Fruit fly (Drosophila melanogaster) whole organism, embryonic: ENCODE results near the gene Kah.

Source experiments
- Bdp1 ChIP-seq: fragments of 200-800 bp; sonication (Bioruptor generic); optimal IDR thresholded peaks from 3 replicates; lab custom pipeline; 2016; ENCODE audit warnings: missing biosample characterization, missing genetic modification characterization
- Blimp-1 ChIP-seq: fragments of 200-800 bp; sonication (Bioruptor generic); optimal IDR thresholded peaks from 3 replicates; lab custom pipeline; 2018; ENCODE audit warnings: missing biosample characterization, missing genetic modification characterization, mild to moderate bottlenecking, moderate library complexity, missing genetic modification reagents
- CG11456 ChIP-seq: fragments of 200-800 bp; sonication (Bioruptor generic); IDR thresholded peaks from 3 replicates; pipeline ENCODE4 v1.3.6; 2022; ENCODE audit warnings: missing biosample characterization, missing genetic modification characterization
- CG11504 ChIP-seq: fragments of 200-800 bp; sonication (Bioruptor generic); optimal IDR thresholded peaks from 3 replicates; lab custom pipeline; 2019; ENCODE audit warnings: missing biosample characterization, mild to moderate bottlenecking, missing genetic modification characterization, moderate library complexity
- CG12659 ChIP-seq: fragments of 200-800 bp; sonication (Bioruptor generic); optimal IDR thresholded peaks from 3 replicates; lab custom pipeline; 2017; ENCODE audit warnings: mild to moderate bottlenecking, missing biosample characterization, missing genetic modification reagents, missing genetic modification characterization
- CG12769 ChIP-seq: fragments of 200-800 bp; sonication (Bioruptor generic); optimal IDR thresholded peaks from 2 replicates; lab custom pipeline; 2019; ENCODE audit warnings: missing biosample characterization, mild to moderate bottlenecking, missing genetic modification characterization, moderate library complexity
- CG17912 ChIP-seq: fragments of 200-800 bp; sonication (Bioruptor generic); optimal IDR thresholded peaks from 2 replicates; lab custom pipeline; 2018; ENCODE audit warnings: missing biosample characterization, mild to moderate bottlenecking, missing genetic modification characterization
- CG1832 ChIP-seq: fragments of 200-800 bp; sonication (Bioruptor generic); optimal IDR thresholded peaks from 2 replicates; lab custom pipeline; 2017; ENCODE audit warnings: missing biosample characterization, mild to moderate bottlenecking, missing genetic modification characterization, inconsistent platforms
- CG33213 ChIP-seq: fragments of 200-800 bp; sonication (Bioruptor generic); optimal IDR thresholded peaks from 3 replicates; lab custom pipeline; 2016; ENCODE audit warnings: missing biosample characterization, missing genetic modification characterization
- CG4360 ChIP-seq: fragments of 200-800 bp; sonication (Bioruptor generic); IDR thresholded peaks from 2 replicates; pipeline ENCODE4 v1.3.6; 2022; ENCODE audit warnings: missing biosample characterization, missing genetic modification characterization
- CG6272 ChIP-seq: fragments of 200-800 bp; sonication (Bioruptor generic); IDR thresholded peaks from 2 replicates; pipeline ENCODE4 v1.3.6; 2022; ENCODE audit warnings: missing biosample characterization, missing genetic modification characterization
- CG6854 ChIP-seq: fragments of 200-800 bp; sonication (Bioruptor generic); optimal IDR thresholded peaks from 3 replicates; lab custom pipeline; 2017; ENCODE audit warnings: missing biosample characterization, mild to moderate bottlenecking, missing genetic modification characterization
- CG8388 ChIP-seq: fragments of 200-800 bp; sonication (Bioruptor generic); optimal IDR thresholded peaks from 2 replicates; lab custom pipeline; 2019; ENCODE audit warnings: missing biosample characterization, mild to moderate bottlenecking, missing genetic modification characterization, moderate library complexity
- CG9817 ChIP-seq: fragments of 200-800 bp; sonication (Bioruptor generic); optimal IDR thresholded peaks from 2 replicates; lab custom pipeline; 2018; ENCODE audit warnings: missing biosample characterization, mild to moderate bottlenecking, missing genetic modification characterization, moderate library complexity
- Drgx ChIP-seq: fragments of 200-800 bp; sonication (Bioruptor generic); IDR thresholded peaks from 2 replicates; pipeline ENCODE4 v1.3.6; 2022; ENCODE audit warnings: missing biosample characterization, missing genetic modification characterization
- Lpt ChIP-seq: fragments of >200 bp; optimal IDR thresholded peaks from 2 replicates; lab custom pipeline; 2018; ENCODE audit warnings: missing biosample characterization, missing genetic modification characterization
- Med ChIP-seq: fragments of 200-800 bp; sonication (Bioruptor generic); peaks from one replicate; lab custom pipeline; 2016; ENCODE audit warnings: missing biosample characterization, missing genetic modification characterization, mild to moderate bottlenecking, inconsistent platforms, moderate library complexity
- Mrtf ChIP-seq: fragments of 200-800 bp; sonication (Bioruptor generic); IDR thresholded peaks from 3 replicates; pipeline ENCODE4 v1.3.6; 2022; ENCODE audit warnings: missing biosample characterization, missing genetic modification characterization
- Ptx1 ChIP-seq: fragments of 200-800 bp; sonication (Bioruptor generic); IDR thresholded peaks from 2 replicates; pipeline ENCODE4 v1.3.6; 2022; ENCODE audit warnings: missing biosample characterization, missing genetic modification characterization
- Scr ChIP-seq: fragments of 200-800 bp; sonication (Bioruptor generic); IDR thresholded peaks from 2 replicates; pipeline ENCODE4 v1.3.6; 2022; ENCODE audit warnings: missing biosample characterization, missing genetic modification characterization; ENCODE audit not compliant: partially characterized antibody
- Sry-β ChIP-seq: fragments of 200-800 bp; sonication (Bioruptor generic); optimal IDR thresholded peaks from 2 replicates; lab custom pipeline; 2018; ENCODE audit warnings: missing biosample characterization, mild to moderate bottlenecking, missing genetic modification characterization, moderate library complexity
- Xbp1 ChIP-seq: fragments of 200-800 bp; sonication (Bioruptor generic); optimal IDR thresholded peaks from 3 replicates; lab custom pipeline; 2016; ENCODE audit warnings: missing biosample characterization, mild to moderate bottlenecking, missing genetic modification characterization
- ash1 ChIP-seq: fragments of 200-800 bp; sonication (Bioruptor generic); optimal IDR thresholded peaks from 2 replicates; lab custom pipeline; 2018; ENCODE audit warnings: missing biosample characterization, mild to moderate bottlenecking, missing genetic modification characterization
- br ChIP-seq: fragments of >200 bp; optimal IDR thresholded peaks from 2 replicates; lab custom pipeline; 2017
- cato ChIP-seq: fragments of 200-800 bp; sonication (Bioruptor generic); optimal IDR thresholded peaks from 2 replicates; lab custom pipeline; 2016; ENCODE audit warnings: missing biosample characterization, missing genetic modification characterization, borderline replicate concordance
- chif ChIP-seq, 2 experiments: fragments of 200-800 bp; sonication (Bioruptor generic); optimal IDR thresholded peaks; 3 replicates each; lab custom pipeline; 2016; ENCODE audit warnings: missing biosample characterization in 2 of 2, missing genetic modification characterization in 2 of 2
- ci ChIP-seq: fragments of 200-800 bp; sonication (Bioruptor generic); IDR thresholded peaks from 3 replicates; pipeline ENCODE4 v1.3.6; 2022; ENCODE audit warnings: missing biosample characterization, missing genetic modification characterization
- dan ChIP-seq: fragments of 200-800 bp; sonication (Bioruptor generic); IDR thresholded peaks from 2 replicates; pipeline ENCODE4 v1.3.6; 2022; ENCODE audit warnings: missing biosample characterization, missing genetic modification characterization
- dysf ChIP-seq: fragments of 200-800 bp; sonication (Bioruptor generic); IDR thresholded peaks from 3 replicates; pipeline ENCODE4 v1.3.6; 2022; ENCODE audit warnings: missing biosample characterization, missing genetic modification characterization
- en ChIP-seq: fragments of 200-800 bp; sonication (Bioruptor generic); optimal IDR thresholded peaks from 2 replicates; lab custom pipeline; 2016; ENCODE audit warnings: missing biosample characterization, missing genetic modification characterization
- exex ChIP-seq: fragments of 200-800 bp; sonication (Bioruptor generic); optimal IDR thresholded peaks from 4 replicates; lab custom pipeline; 2018; ENCODE audit warnings: missing biosample characterization, mild to moderate bottlenecking, missing genetic modification characterization, moderate library complexity
- fd64A ChIP-seq: fragments of 200-800 bp; sonication (Bioruptor generic); optimal IDR thresholded peaks from 3 replicates; lab custom pipeline; 2018; ENCODE audit warnings: missing biosample characterization, mild to moderate bottlenecking, missing genetic modification characterization
- fd96Cb ChIP-seq: fragments of 200-800 bp; sonication (Bioruptor generic); optimal IDR thresholded peaks from 2 replicates; lab custom pipeline; 2018; ENCODE audit warnings: missing biosample characterization, mild to moderate bottlenecking, missing genetic modification characterization, moderate library complexity
- h ChIP-seq: fragments of >200 bp; optimal IDR thresholded peaks from 2 replicates; lab custom pipeline; 2017
- ken ChIP-seq: fragments of 200-800 bp; sonication (Bioruptor generic); IDR thresholded peaks from 3 replicates; pipeline ENCODE4 v1.3.6; 2022; ENCODE audit warnings: missing biosample characterization, missing genetic modification characterization
- klu ChIP-seq: fragments of 200-800 bp; sonication (Bioruptor generic); IDR thresholded peaks from 2 replicates; pipeline ENCODE4 v1.3.6; 2022; ENCODE audit warnings: missing biosample characterization, missing genetic modification characterization
- kni ChIP-seq: fragments of 200-800 bp; sonication (Bioruptor generic); optimal IDR thresholded peaks from 3 replicates; lab custom pipeline; 2017; ENCODE audit warnings: mild to moderate bottlenecking, missing biosample characterization, missing genetic modification reagents, missing genetic modification characterization
- lilli ChIP-seq: fragments of 200-800 bp; sonication (Bioruptor generic); optimal IDR thresholded peaks from 3 replicates; lab custom pipeline; 2016; ENCODE audit warnings: missing biosample characterization, missing genetic modification characterization
- mirr ChIP-seq: fragments of 200-800 bp; sonication (Bioruptor generic); optimal IDR thresholded peaks from 3 replicates; lab custom pipeline; 2018; ENCODE audit warnings: missing biosample characterization, mild to moderate bottlenecking, missing genetic modification characterization
- nerfin-1 ChIP-seq: fragments of 200-800 bp; sonication (Bioruptor generic); optimal IDR thresholded peaks from 3 replicates; lab custom pipeline; 2019; ENCODE audit warnings: missing biosample characterization, mild to moderate bottlenecking, missing genetic modification characterization, moderate library complexity
- nom ChIP-seq: fragments of 200-800 bp; sonication (Bioruptor generic); optimal IDR thresholded peaks from 2 replicates; lab custom pipeline; 2017; ENCODE audit warnings: missing biosample characterization, missing genetic modification characterization, mild to moderate bottlenecking, moderate library complexity, missing genetic modification reagents
- pho ChIP-seq: fragments of 200-800 bp; sonication (Bioruptor generic); optimal IDR thresholded peaks from 2 replicates; lab custom pipeline; 2016; ENCODE audit warnings: missing biosample characterization, missing genetic modification characterization
- phol ChIP-seq: fragments of 200-800 bp; sonication (Bioruptor generic); optimal IDR thresholded peaks from 3 replicates; lab custom pipeline; 2018; ENCODE audit warnings: missing biosample characterization, mild to moderate bottlenecking, missing genetic modification characterization, moderate library complexity
- sens ChIP-seq: fragments of 200-800 bp; sonication (Bioruptor generic); peaks from one replicate; lab custom pipeline; 2016; ENCODE audit warnings: missing biosample characterization, missing genetic modification characterization
- sisA ChIP-seq: fragments of 200-800 bp; sonication (Bioruptor generic); IDR thresholded peaks from 2 replicates; pipeline ENCODE4 v1.3.6; 2022; ENCODE audit warnings: missing biosample characterization, missing genetic modification characterization
- slp2 ChIP-seq: fragments of 200-800 bp; sonication (Bioruptor generic); optimal IDR thresholded peaks from 2 replicates; lab custom pipeline; 2016; ENCODE audit warnings: missing biosample characterization, missing genetic modification characterization
- tna ChIP-seq: fragments of 200-800 bp; sonication (Bioruptor generic); IDR thresholded peaks from 2 replicates; pipeline ENCODE4 v1.3.6; 2022; ENCODE audit warnings: missing biosample characterization, missing genetic modification characterization; ENCODE audit not compliant: partially characterized antibody
- vfl ChIP-seq: fragments of 200-800 bp; sonication (Bioruptor generic); optimal IDR thresholded peaks from 2 replicates; lab custom pipeline; 2016; ENCODE audit warnings: missing biosample characterization, missing genetic modification characterization
- zf30C ChIP-seq: fragments of 200-800 bp; sonication (Bioruptor generic); optimal IDR thresholded peaks from 3 replicates; lab custom pipeline; 2018; ENCODE audit warnings: missing biosample characterization, mild to moderate bottlenecking, missing genetic modification characterization

Kah gene

dm6 chr3L:581037-581436 lies 8.0 kb downstream of the Kah start, which contains the start of gene Ppm1:
Gene Ppm1 (plus strand): TSS chr3L:581337.
- TF ChIP-seq CG12769 (tag; lab: Kevin White, UChicago) (no peak), CG12659 (no peak), CG17912 (GFP tag; lab: Kevin White, UChicago) (no peak), Lpt (GFP tag; lab: Kevin White, UChicago) (no peak), zf30C (GFP tag; lab: Kevin White, UChicago) (no peak), dan (no peak), exex (no peak), en (no peak), CG11456 (GFP tag; lab: Robert Waterston, UW) (no peak), ken (GFP tag; lab: Robert Waterston, UW) (no peak), lilli (GFP tag; lab: Kevin White, UChicago) (no peak), CG9817 (tag; lab: Kevin White, UChicago) (no peak), Xbp1 (GFP tag; lab: Kevin White, UChicago) (no peak), mirr (GFP tag; lab: Kevin White, UChicago) (no peak), Bdp1 (GFP tag; lab: Kevin White, UChicago) (no peak), pho (no peak), vfl (no peak), dysf (GFP tag; lab: Robert Waterston, UW) (no peak)

- TF ChIP-seq Med (GFP tag; lab: Kevin White, UChicago) (peak; percentile 54), h (peak; percentile 8), Sry-β (no peak)
These were observed 16.1 kb downstream of the Kah start for dm6 chr3L:572940-573339.

dm6 chr3L:565964-566627 lies 23.0 kb downstream of the Kah start:
- TF ChIP-seq phol (tag; lab: Kevin White, UChicago) (peak; percentile 58), tna (GFP tag; lab: Robert Waterston, UW) (no peak), slp2 (no peak), Drgx (GFP tag; lab: Robert Waterston, UW) (peak; percentile 75), nom (peak; percentile 59), CG4360 (GFP tag; lab: Robert Waterston, UW) (0 out of 2 replicates have a peak, but pooled peaks have one; percentile 26), fd64A (no peak), klu (GFP tag; lab: Robert Waterston, UW) (no peak), br (lab: Kevin White, UChicago) (no peak), CG8388 (GFP tag; lab: Kevin White, UChicago) (peak; percentile 30), chif (GFP tag; optimal IDR thresholded peaks at IDR 0.05; lab: Kevin White, UChicago) (peak in 1 of 2 experiments; percentile 10), CG1832 (GFP tag; lab: Kevin White, UChicago) (no peak), ash1 (GFP tag; lab: Kevin White, UChicago) (no peak), zf30C (GFP tag; lab: Kevin White, UChicago) (peak; percentile 16), kni (GFP tag; lab: Kevin White, UChicago) (peak; percentile 48), CG11504 (tag; lab: Kevin White, UChicago) (no peak), CG33213 (GFP tag; lab: Kevin White, UChicago) (no peak), CG6854 (GFP tag; lab: Kevin White, UChicago) (no peak), cato (GFP tag; lab: Kevin White, UChicago) (no peak), sisA (GFP tag; lab: Robert Waterston, UW) (peak; percentile 30; the same call in 1 of the 2 replicates), Blimp-1 (GFP tag; lab: Kevin White, UChicago) (peak; percentile 47), CG9817 (tag; lab: Kevin White, UChicago) (no peak), Scr (GFP tag; lab: Robert Waterston, UW) (no peak), sens (GFP tag; lab: Kevin White, UChicago) (peak; percentile 90), fd96Cb (tag; lab: Kevin White, UChicago) (peak; percentile 41), Mrtf (GFP tag; lab: Robert Waterston, UW) (no peak), ci (GFP tag; lab: Robert Waterston, UW) (no peak), h (no peak), nerfin-1 (tag; lab: Kevin White, UChicago) (no peak), Ptx1 (GFP tag; lab: Robert Waterston, UW) (no peak), CG6272 (GFP tag; lab: Robert Waterston, UW) (no peak)
